Worm (Caenorhabditis elegans) whole organism, L4 larva: ENCODE results near the gene Y37E11AM.4.

Experiments
- D1046.2 ChIP-seq: fragments of 200-800 bp; sonication (Bioruptor generic); IDR thresholded peaks from 2 replicates; pipeline ENCODE4 v1.3.6; 2022; ENCODE audit warnings: missing genetic modification characterization, missing compliant biosample characterization
- F10B5.3 ChIP-seq: sonication (generic microtip); optimal IDR thresholded peaks from 2 replicates; lab custom pipeline; 2016; ENCODE audit warnings: mild to moderate bottlenecking, missing genetic modification characterization, missing compliant biosample characterization
- F26F4.8 ChIP-seq: fragments of 200-800 bp; sonication (Bioruptor generic); conservative IDR thresholded peaks from 2 replicates; pipeline ENCODE4 v1.3.6; 2022; ENCODE audit warnings: missing genetic modification characterization, missing compliant biosample characterization
- F37D6.2 ChIP-seq: sonication (generic microtip); optimal IDR thresholded peaks from 2 replicates; lab custom pipeline; 2016; ENCODE audit warnings: mild to moderate bottlenecking, missing genetic modification characterization, missing compliant biosample characterization
- R02D3.7 ChIP-seq: fragments of 150-350 bp; sonication (generic microtip); optimal IDR thresholded peaks from 3 replicates; lab custom pipeline; 2014; ENCODE audit warnings: missing biosample characterization, missing genetic modification characterization
- Y48G9A.11 ChIP-seq: fragments of 200-800 bp; sonication (Bioruptor generic); IDR thresholded peaks from 2 replicates; pipeline ENCODE4 v1.3.6; 2022; ENCODE audit warnings: missing genetic modification reagents, missing genetic modification characterization, missing compliant biosample characterization
- Y75B8A.6 ChIP-seq: fragments of 200-800 bp; sonication (Bioruptor generic); IDR thresholded peaks from 2 replicates; pipeline ENCODE4 v1.3.6; 2022; ENCODE audit warnings: missing genetic modification reagents, missing genetic modification characterization, missing compliant biosample characterization
- arid-1 ChIP-seq: fragments of 200-800 bp; sonication (Bioruptor generic); conservative IDR thresholded peaks from 2 replicates; pipeline ENCODE4 v1.3.6; 2022; ENCODE audit warnings: missing genetic modification reagents, missing genetic modification characterization, missing compliant biosample characterization
- ceh-44 ChIP-seq: fragments of 200-800 bp; sonication (Bioruptor generic); IDR thresholded peaks from 2 replicates; pipeline ENCODE4 v1.3.6; 2022; ENCODE audit warnings: missing genetic modification reagents, missing genetic modification characterization, missing compliant biosample characterization
- ceh-62 ChIP-seq: sonication (generic microtip); optimal IDR thresholded peaks from 2 replicates; lab custom pipeline; 2017; ENCODE audit warnings: missing biosample characterization, missing genetic modification characterization
- daf-8 ChIP-seq: fragments of 200-800 bp; sonication (Bioruptor generic); IDR thresholded peaks from 2 replicates; pipeline ENCODE4 v1.3.6; 2022; ENCODE audit warnings: missing genetic modification characterization, missing compliant biosample characterization
- dmd-9 ChIP-seq: fragments of 200-800 bp; sonication (Bioruptor generic); IDR thresholded peaks from 2 replicates; pipeline ENCODE4 v1.3.6; 2022; ENCODE audit warnings: missing genetic modification reagents, missing genetic modification characterization, missing compliant biosample characterization
- duxl-1 ChIP-seq: sonication (generic microtip); optimal IDR thresholded peaks from 2 replicates; lab custom pipeline; 2016; ENCODE audit warnings: mild to moderate bottlenecking, missing genetic modification characterization, moderate library complexity, missing compliant biosample characterization; ENCODE audit not compliant: poor library complexity
- gei-8 ChIP-seq: fragments of 200-800 bp; sonication (Bioruptor generic); optimal IDR thresholded peaks from 2 replicates; lab custom pipeline; 2018; ENCODE audit warnings: mild to moderate bottlenecking, missing genetic modification characterization, missing compliant biosample characterization
- jun-1 ChIP-seq: fragments of 150-350 bp; optimal IDR thresholded peaks from 2 replicates; lab custom pipeline; 2014; ENCODE audit warnings: missing biosample characterization, missing genetic modification reagents, missing genetic modification characterization
- lin-1 ChIP-seq: fragments of 200-800 bp; sonication (Bioruptor generic); IDR thresholded peaks from 2 replicates; pipeline ENCODE4 v1.3.6; 2022; ENCODE audit warnings: missing genetic modification reagents, missing genetic modification characterization, missing compliant biosample characterization
- lin-29 ChIP-seq: fragments of 200-800 bp; sonication (Bioruptor generic); IDR thresholded peaks from 2 replicates; pipeline ENCODE4 v1.3.6; 2022; ENCODE audit warnings: missing genetic modification reagents, missing genetic modification characterization, missing compliant biosample characterization
- lin-39 ChIP-seq: fragments of 150-350 bp; optimal IDR thresholded peaks from 2 replicates; lab custom pipeline; 2014; ENCODE audit warnings: missing biosample characterization, missing genetic modification reagents, missing genetic modification characterization
- lir-3 ChIP-seq: sonication (generic microtip); optimal IDR thresholded peaks from 2 replicates; lab custom pipeline; 2016; ENCODE audit warnings: mild to moderate bottlenecking, missing genetic modification characterization, missing compliant biosample characterization
- madf-9 ChIP-seq: fragments of 200-800 bp; sonication (Bioruptor generic); conservative IDR thresholded peaks from 2 replicates; pipeline ENCODE4 v1.3.6; 2022; ENCODE audit warnings: missing genetic modification reagents, missing genetic modification characterization, missing compliant biosample characterization
- mxl-2 ChIP-seq: fragments of 200-800 bp; sonication (Bioruptor generic); conservative IDR thresholded peaks from 2 replicates; pipeline ENCODE4 v1.3.6; 2022; ENCODE audit warnings: missing genetic modification reagents, missing genetic modification characterization, missing compliant biosample characterization
- mxl-3 ChIP-seq: fragments of 200-800 bp; sonication (Bioruptor generic); optimal IDR thresholded peaks from 2 replicates; lab custom pipeline; 2018; ENCODE audit warnings: mild to moderate bottlenecking, missing genetic modification characterization, missing compliant biosample characterization
- nhr-11 ChIP-seq: fragments of 150-350 bp; optimal IDR thresholded peaks from 2 replicates; lab custom pipeline; 2014; ENCODE audit warnings: missing biosample characterization, missing genetic modification characterization
- nhr-42 ChIP-seq: fragments of 200-800 bp; sonication (Bioruptor generic); IDR thresholded peaks from 2 replicates; pipeline ENCODE4 v1.3.6; 2022; ENCODE audit warnings: missing genetic modification characterization, missing compliant biosample characterization
- nhr-48 ChIP-seq: sonication (generic microtip); optimal IDR thresholded peaks from 2 replicates; lab custom pipeline; 2016; ENCODE audit warnings: mild to moderate bottlenecking, missing genetic modification characterization, missing compliant biosample characterization
- nhr-6 ChIP-seq: fragments of 150-350 bp; optimal IDR thresholded peaks from 2 replicates; lab custom pipeline; 2014; ENCODE audit warnings: missing biosample characterization, missing genetic modification characterization
- set-16 ChIP-seq: fragments of 200-800 bp; sonication (Bioruptor generic); IDR thresholded peaks from 2 replicates; pipeline ENCODE4 v1.3.6; 2022; ENCODE audit warnings: missing genetic modification reagents, missing genetic modification characterization, missing compliant biosample characterization
- skn-1 ChIP-seq: fragments of 150-350 bp; optimal IDR thresholded peaks from 2 replicates; lab custom pipeline; 2014; ENCODE audit warnings: missing biosample characterization, missing genetic modification characterization
- snpc-1.2 ChIP-seq: fragments of 200-800 bp; sonication (Bioruptor generic); IDR thresholded peaks from 2 replicates; pipeline ENCODE4 v1.3.6; 2022; ENCODE audit warnings: missing genetic modification reagents, missing genetic modification characterization, missing compliant biosample characterization
- spr-3 ChIP-seq: fragments of 200-800 bp; sonication (Bioruptor generic); optimal IDR thresholded peaks from 2 replicates; lab custom pipeline; 2018; ENCODE audit warnings: mild to moderate bottlenecking, missing genetic modification characterization, missing compliant biosample characterization
- tag-97 ChIP-seq: fragments of 200-800 bp; sonication (Bioruptor generic); IDR thresholded peaks from 2 replicates; pipeline ENCODE4 v1.3.6; 2022; ENCODE audit warnings: missing genetic modification characterization, missing compliant biosample characterization
- unc-130 ChIP-seq: sonication (generic microtip); optimal IDR thresholded peaks from 2 replicates; lab custom pipeline; 2016; ENCODE audit warnings: missing genetic modification reagents, missing genetic modification characterization, missing compliant biosample characterization
- unc-62 ChIP-seq, 3 experiments: fragments of 150-350 bp in 1 of 3; sonication (generic microtip); optimal IDR thresholded peaks in 2 of 3; peaks in 1 of 3; 1 replicate in 1 of 3; 2 replicates in 2 of 3; lab custom pipeline; 2014 to 2017; ENCODE audit warnings: missing biosample characterization in 3 of 3, missing genetic modification characterization in 3 of 3, missing genetic modification reagents in 3 of 3, missing genotype in 1 of 3
- vab-7 ChIP-seq: fragments of 200-800 bp; sonication (Bioruptor generic); IDR thresholded peaks from 2 replicates; pipeline ENCODE4 v1.3.6; 2022; ENCODE audit warnings: missing genetic modification reagents, missing genetic modification characterization, missing compliant biosample characterization
- zfp-2 ChIP-seq: sonication (generic microtip); optimal IDR thresholded peaks from 2 replicates; lab custom pipeline; 2016; ENCODE audit warnings: mild to moderate bottlenecking, missing genetic modification characterization, missing compliant biosample characterization
- zip-11 ChIP-seq: fragments of 200-800 bp; sonication (Bioruptor generic); IDR thresholded peaks from 2 replicates; pipeline ENCODE4 v1.3.6; 2022; ENCODE audit warnings: missing genetic modification characterization, missing compliant biosample characterization
- zip-2 ChIP-seq: fragments of 150-350 bp; optimal IDR thresholded peaks from 2 replicates; lab custom pipeline; 2014; ENCODE audit warnings: missing biosample characterization, missing genetic modification characterization
- ztf-11 ChIP-seq: fragments of 150-350 bp; optimal IDR thresholded peaks from 2 replicates; lab custom pipeline; 2014; ENCODE audit warnings: missing biosample characterization, missing genetic modification characterization

Gene Y37E11AM.4

DNA sequence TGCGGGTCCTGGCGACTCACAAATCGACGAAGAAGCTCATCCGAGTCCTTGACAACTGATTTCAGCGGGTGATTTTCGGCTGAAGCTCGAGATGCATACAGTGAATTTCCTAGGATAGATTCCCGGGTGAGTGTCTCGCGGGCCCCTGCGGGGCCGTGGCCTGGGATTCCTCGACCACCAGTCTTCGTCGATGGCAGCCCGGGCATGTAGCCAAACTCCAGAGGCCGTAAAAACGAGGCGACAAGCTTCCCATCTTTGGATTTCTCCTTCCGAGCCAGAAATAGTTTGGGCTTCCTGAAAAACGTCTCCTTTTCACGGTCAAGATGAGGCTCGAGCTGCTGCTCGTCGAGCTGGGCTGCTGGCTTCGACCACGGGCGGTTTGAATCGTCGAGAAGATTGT is 34.5 kb downstream of the Y37E11AM.4 start:
- no peak for TF ChIP-seq F26F4.8
- no peak for TF ChIP-seq nhr-11 (tag; lab: Kevin White, UChicago)
- peak; percentile 71 for TF ChIP-seq set-16 (GFP tag; lab: Robert Waterston, UW)
- TF ChIP-seq jun-1, result no peak
- no peak for TF ChIP-seq unc-130
- no peak for TF ChIP-seq mxl-3 (GFP tag; lab: Kevin White, UChicago)
- TF ChIP-seq lir-3 (tag; lab: Kevin White, UChicago), result no peak

DNA sequence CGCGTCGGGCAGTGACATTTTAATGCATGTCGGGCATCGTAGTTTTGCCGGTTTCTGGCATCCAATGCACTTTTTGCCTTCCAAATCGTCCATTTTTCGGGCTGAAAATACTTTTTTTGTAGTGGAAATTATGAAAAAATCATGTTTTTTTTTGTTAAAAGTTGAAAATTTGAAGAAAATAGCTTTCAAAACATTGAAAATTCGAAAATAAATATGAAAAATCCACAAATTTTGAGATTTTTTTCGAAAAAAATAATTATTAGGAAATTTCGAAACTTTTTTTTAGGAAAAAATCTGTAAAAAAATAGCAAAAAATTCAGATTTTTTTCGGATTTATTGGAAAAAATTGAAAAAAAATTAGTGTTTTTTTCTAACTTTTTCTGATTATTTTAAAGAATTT is 35.8 kb downstream of the Y37E11AM.4 start, which contains the start of gene map-1:
TSS of gene map-1 (minus strand) at position 101 of the 400 bp plus-strand sequence.
- TF ChIP-seq zip-11 (GFP tag; lab: Robert Waterston, UW) (no peak), unc-62 (GFP tag; optimal IDR thresholded peaks at IDR 0.05 in 1 of 2; lab: Kevin White, UChicago) (peak in 1 of 2 experiments; percentile 71), unc-62 (tag; optimal IDR thresholded peaks at IDR 0.05; lab: Kevin White, UChicago) (no peak)

DNA sequence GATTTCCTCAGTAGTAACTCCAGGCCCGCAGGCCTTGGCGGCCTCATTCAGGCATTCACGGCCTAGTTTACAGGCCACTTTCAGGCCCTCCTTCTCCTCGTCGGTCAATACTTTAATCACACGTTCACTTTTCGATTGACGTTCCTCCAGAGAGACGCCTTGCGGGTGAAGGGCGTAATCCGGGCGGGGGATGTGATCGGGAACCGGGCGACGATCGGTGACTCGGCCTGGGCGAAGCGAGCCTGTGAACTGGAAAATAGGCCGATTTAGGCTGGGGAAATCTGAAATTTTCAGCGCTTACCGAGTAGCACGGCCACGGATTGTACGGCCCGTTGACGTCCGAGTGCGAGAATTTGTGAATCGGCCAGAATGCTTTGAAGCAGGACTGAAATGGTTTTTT is 36.3 kb downstream of the Y37E11AM.4 start:
- TF ChIP-seq D1046.2 (GFP tag; lab: Robert Waterston, UW) (0 out of 2 replicates have a peak, but pooled peaks have one; percentile 46), ceh-44 (no peak), set-16 (GFP tag; lab: Robert Waterston, UW) (peak; percentile 73)

- no peak for TF ChIP-seq daf-8 (GFP tag; lab: Robert Waterston, UW)
- TF ChIP-seq dmd-9, result no peak
- TF ChIP-seq ztf-11, result no peak
- TF ChIP-seq F37D6.2, result no peak
- no peak for TF ChIP-seq Y48G9A.11 (GFP tag; lab: Robert Waterston, UW)
- no peak for TF ChIP-seq Y75B8A.6 (GFP tag; lab: Robert Waterston, UW)
- TF ChIP-seq ceh-62 (tag; lab: Kevin White, UChicago), result no peak
- no peak for TF ChIP-seq lin-39 (tag; lab: Kevin White, UChicago)
- no peak for TF ChIP-seq R02D3.7 (tag; lab: Kevin White, UChicago)
- no peak for TF ChIP-seq nhr-42 (GFP tag; lab: Robert Waterston, UW)
Measured at ce11 chrIV:3681763-3682162, 40.8 kb downstream of the Y37E11AM.4 start.

DNA sequence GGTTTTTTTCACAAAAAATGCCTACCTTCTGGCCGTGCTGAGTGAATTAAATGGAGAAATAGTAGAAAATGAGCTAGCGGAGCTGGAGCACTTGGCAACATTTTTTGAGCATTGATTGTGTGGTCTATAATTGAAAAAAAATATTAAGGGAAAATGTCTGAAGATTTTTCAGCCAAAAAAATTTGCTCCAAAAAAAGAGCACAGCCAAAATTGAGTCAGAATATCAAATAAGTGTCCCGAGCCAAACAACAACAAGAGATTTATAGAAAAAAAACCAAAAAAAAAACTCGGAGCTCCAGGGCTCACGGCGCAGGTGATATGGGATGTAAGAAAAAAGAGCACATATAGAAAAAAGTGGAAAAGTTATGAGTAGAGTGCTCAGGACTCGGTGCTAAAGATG is 54.0 kb downstream of the Y37E11AM.4 start, which contains the start of gene fmil-1:
TSS of gene fmil-1 (minus strand) at position 101 of the 400 bp plus-strand sequence.
- TF ChIP-seq ztf-11 (no peak), tag-97 (GFP tag; lab: Robert Waterston, UW) (no peak), spr-3 (GFP tag; lab: Kevin White, UChicago) (no peak), madf-9 (GFP tag; lab: Robert Waterston, UW) (no peak), F10B5.3 (tag; lab: Kevin White, UChicago) (no peak), zip-2 (tag; lab: Kevin White, UChicago) (no peak), nhr-6 (tag; lab: Kevin White, UChicago) (no peak), vab-7 (GFP tag; lab: Robert Waterston, UW) (no peak)
- TF ChIP-seq, all 104 proteins: peak for 0

DNA sequence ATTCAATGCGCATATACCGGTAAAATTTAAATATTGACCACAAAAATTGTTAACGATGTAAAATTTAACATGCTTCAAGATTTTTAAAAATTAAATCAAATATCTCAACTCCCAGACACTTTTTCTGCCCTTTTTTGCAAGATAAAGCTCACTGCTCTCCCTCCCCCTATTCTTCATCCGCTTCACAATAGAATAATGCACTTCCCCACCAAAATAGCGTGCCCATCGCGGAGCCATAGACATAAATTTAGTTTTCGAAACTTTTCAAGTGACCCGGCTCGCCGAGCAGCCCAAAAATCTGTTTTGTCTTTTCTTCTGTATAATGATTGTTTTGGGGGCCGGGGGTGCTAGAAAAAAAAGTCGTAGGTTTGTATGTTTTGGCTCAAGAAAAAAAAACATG is 54.8 kb downstream of the Y37E11AM.4 start:
- no peak for TF ChIP-seq zfp-2 (tag; lab: Kevin White, UChicago)
- TF ChIP-seq lin-29 (GFP tag; lab: Robert Waterston, UW), result no peak
- no peak for TF ChIP-seq lin-1 (GFP tag; lab: Robert Waterston, UW)
- no peak for TF ChIP-seq skn-1 (tag; lab: Kevin White, UChicago)
- no peak for TF ChIP-seq mxl-2
- TF ChIP-seq nhr-48 (tag; lab: Kevin White, UChicago), result no peak
- no peak for TF ChIP-seq vab-7 (GFP tag; lab: Robert Waterston, UW)
- no peak for TF ChIP-seq spr-3 (GFP tag; lab: Kevin White, UChicago)
- TF ChIP-seq arid-1 (GFP tag; lab: Robert Waterston, UW), result no peak
- TF ChIP-seq lin-39 (tag; lab: Kevin White, UChicago), result no peak
- TF ChIP-seq snpc-1.2 (GFP tag; lab: Robert Waterston, UW), result no peak
- TF ChIP-seq duxl-1 (tag; lab: Kevin White, UChicago), result no peak
- TF ChIP-seq gei-8 (GFP tag; lab: Kevin White, UChicago), result no peak
- TF ChIP-seq F37D6.2, result no peak
